Fruit fly (Drosophila melanogaster): ENCODE data around the gene IPIP.
A peak's percentile ranks its signal among the peaks of the same experiment; 100 is the strongest.

IPIP gene

dm6 chr2L:6062382-6063082 is 14.7 kb downstream of the IPIP start, which contains the start of the genes ND-51 and CG13994 (continued):
- TF ChIP-seq CG11504 (tag; optimal IDR thresholded peaks at IDR 0.05) (no peak), ash1 (GFP tag; optimal IDR thresholded peaks at IDR 0.05) (no peak), CG31365 (tag; optimal IDR thresholded peaks at IDR 0.05) (no peak), Oli (tag; optimal IDR thresholded peaks at IDR 0.05) (peak; percentile 69), onecut (GFP tag; IDR thresholded peaks at IDR 0.05) (peak; percentile 41; the same call in 1 of the 2 replicates), CG2199 (GFP tag; IDR thresholded peaks at IDR 0.05) (0 out of 3 replicates have a peak, but pooled peaks have one; percentile 76), CG11398 (GFP tag; optimal IDR thresholded peaks at IDR 0.05) (peak; percentile 75), esg (GFP tag; conservative IDR thresholded peaks at IDR 0.05) (peak; percentile 73), H2.0 (GFP tag; IDR thresholded peaks at IDR 0.05) (peak; percentile 73), ken (GFP tag; IDR thresholded peaks at IDR 0.05) (peak; percentile 81), CG14014 (GFP tag; IDR thresholded peaks at IDR 0.05) (peak; percentile 81), CG18619 (GFP tag; optimal IDR thresholded peaks at IDR 0.05) (peak; percentile 61), GATAe (GFP tag; conservative IDR thresholded peaks at IDR 0.05) (0 out of 2 replicates have a peak, but pooled peaks have one; percentile 14), lmd (GFP tag; IDR thresholded peaks at IDR 0.05) (peak; percentile 80), az2 (GFP tag; optimal IDR thresholded peaks at IDR 0.05) (peak; percentile 84), ttk (GFP tag; IDR thresholded peaks at IDR 0.05) (peak; percentile 78), ERR (GFP tag; optimal IDR thresholded peaks at IDR 0.05) (peak; percentile 83), Aef1 (GFP tag; IDR thresholded peaks at IDR 0.05) (peak; percentile 75), Ada2b (GFP tag; IDR thresholded peaks at IDR 0.05) (peak; percentile 85), CG2116 (GFP tag; optimal IDR thresholded peaks at IDR 0.05) (peak; percentile 73), sna (GFP tag; IDR thresholded peaks at IDR 0.05; ENCODE audit: partially characterized antibody) (no peak; the same call in 1 of the 2 replicates), CG42726 (GFP tag; IDR thresholded peaks at IDR 0.05; ENCODE audit: partially characterized antibody) (no peak), Mrtf (GFP tag; IDR thresholded peaks at IDR 0.05) (peak; percentile 62), MBD-R2 (GFP tag; IDR thresholded peaks at IDR 0.05) (peak; percentile 86), dan (GFP tag; IDR thresholded peaks at IDR 0.05) (no peak; the same call in 1 of the 2 replicates), CG17912 (GFP tag; optimal IDR thresholded peaks at IDR 0.05) (peak; percentile 75), trem (tag; optimal IDR thresholded peaks at IDR 0.05) (peak; percentile 92), Blimp-1 (GFP tag; optimal IDR thresholded peaks at IDR 0.05) (peak; percentile 74), CG8478 (optimal IDR thresholded peaks at IDR 0.05) (no peak), Ravus (GFP tag; IDR thresholded peaks at IDR 0.05) (peak; percentile 33), Bdp1 (GFP tag; optimal IDR thresholded peaks at IDR 0.05) (peak; percentile 69), CG1647 (GFP tag; optimal IDR thresholded peaks at IDR 0.05) (peak; percentile 83), Drgx (GFP tag; IDR thresholded peaks at IDR 0.05) (peak; percentile 77), ase (GFP tag; IDR thresholded peaks at IDR 0.05) (peak; percentile 80), pan (optimal IDR thresholded peaks at IDR 0.05) (no peak), pan (GFP tag; optimal IDR thresholded peaks at IDR 0.05 in 1 of 2, IDR thresholded peaks at IDR 0.05 in 1 of 2) (peak in 1 of 2 experiments; percentile 85), CG15601 (tag; optimal IDR thresholded peaks at IDR 0.05) (peak; percentile 83), CG4328 (GFP tag; optimal IDR thresholded peaks at IDR 0.05) (peak; percentile 78), ranshi (GFP tag; IDR thresholded peaks at IDR 0.05) (peak; percentile 87), seq (GFP tag; IDR thresholded peaks at IDR 0.05) (peak; percentile 42; the same call in 1 of the 2 replicates), CG17802 (tag; optimal IDR thresholded peaks at IDR 0.05) (peak; percentile 100), Neu2 (GFP tag; optimal IDR thresholded peaks at IDR 0.05; ENCODE audit: borderline replicate concordance) (peak; percentile 1), pum (GFP tag; optimal IDR thresholded peaks at IDR 0.05) (peak; percentile 90), tx (GFP tag; optimal IDR thresholded peaks at IDR 0.05) (peak; percentile 88), lola (GFP tag; optimal IDR thresholded peaks at IDR 0.05) (peak in 1 of 3 experiments; percentile 79), luna (GFP tag; optimal IDR thresholded peaks at IDR 0.05) (peak; percentile 71), Spps (tag; optimal IDR thresholded peaks at IDR 0.05) (peak; percentile 57), CG15696 (tag; optimal IDR thresholded peaks at IDR 0.05) (peak; percentile 83), sob (GFP tag; IDR thresholded peaks at IDR 0.05) (peak; percentile 91), ind (GFP tag; optimal IDR thresholded peaks at IDR 0.05) (peak; percentile 84)
